Fruit fly (Drosophila melanogaster): Measurements from ENCODE around the gene CG45060.

The CG45060 gene

DNA sequence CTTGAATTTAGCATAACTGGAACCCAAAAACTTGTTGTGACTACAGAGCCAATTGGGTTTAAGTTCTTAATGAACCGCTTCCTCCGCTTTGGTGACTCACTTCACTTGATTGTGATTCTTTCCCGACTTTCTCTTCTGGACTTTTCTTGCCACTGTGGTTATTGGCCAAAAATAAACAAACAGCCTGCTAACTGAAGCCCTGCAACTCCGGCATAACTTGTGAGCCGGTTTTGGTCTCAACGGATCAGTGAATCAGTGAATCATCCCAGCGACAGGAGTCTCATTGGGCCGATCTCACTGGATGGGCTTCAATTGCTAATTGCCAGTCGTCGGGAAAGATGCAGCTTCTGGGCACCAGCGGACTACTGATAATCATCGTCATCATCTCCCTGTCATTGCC, 14.5 kb upstream of the CG45060 start:
- TF ChIP-seq CG11762 (GFP tag; optimal IDR thresholded peaks at IDR 0.05; ENCODE audit: insufficient read depth): no peak
- TF ChIP-seq CG10669 (GFP tag; optimal IDR thresholded peaks at IDR 0.05): no peak
- peak; percentile 32 for TF ChIP-seq CG6854 (GFP tag; optimal IDR thresholded peaks at IDR 0.05)
- TF ChIP-seq CG8119 (GFP tag; IDR thresholded peaks at IDR 0.05): no peak
- no peak for TF ChIP-seq CG10631 (GFP tag; optimal IDR thresholded peaks at IDR 0.05)
- no peak for TF ChIP-seq Ets96B (tag; optimal IDR thresholded peaks at IDR 0.05)
- TF ChIP-seq CG6276 (GFP tag; optimal IDR thresholded peaks at IDR 0.05): no peak
- TF ChIP-seq Blimp-1 (GFP tag; optimal IDR thresholded peaks at IDR 0.05): peak; percentile 63
- TF ChIP-seq Sox15 (GFP tag; optimal IDR thresholded peaks at IDR 0.05): no peak
- peak; percentile 53 for TF ChIP-seq svp (GFP tag)
- no peak for TF ChIP-seq Lpt (GFP tag; optimal IDR thresholded peaks at IDR 0.05)
- no peak for TF ChIP-seq CG11294 (GFP tag; IDR thresholded peaks at IDR 0.05)

- TF ChIP-seq fd59A (GFP tag; optimal IDR thresholded peaks at IDR 0.05) (no peak), CG9139 (GFP tag; optimal IDR thresholded peaks at IDR 0.05) (no peak), Blimp-1 (GFP tag; optimal IDR thresholded peaks at IDR 0.05) (no peak), CG8632 (GFP tag; optimal IDR thresholded peaks at IDR 0.05) (no peak), Eip93F (GFP tag; optimal IDR thresholded peaks at IDR 0.05) (no peak), cyc (GFP tag; optimal IDR thresholded peaks at IDR 0.05) (no peak), CG8119 (GFP tag; IDR thresholded peaks at IDR 0.05) (no peak), CG32006 (GFP tag; optimal IDR thresholded peaks at IDR 0.05) (no peak), lz (GFP tag; optimal IDR thresholded peaks at IDR 0.05) (no peak), eg (GFP tag; IDR thresholded peaks at IDR 0.05) (0 out of 3 replicates have a peak, but pooled peaks have one; percentile 20), CG11902 (GFP tag; optimal IDR thresholded peaks at IDR 0.05) (no peak), acj6 (GFP tag; optimal IDR thresholded peaks at IDR 0.05) (no peak), Sox102F (GFP tag; optimal IDR thresholded peaks at IDR 0.05) (no peak), Hr39 (GFP tag; optimal IDR thresholded peaks at IDR 0.05) (no peak), achi (GFP tag; optimal IDR thresholded peaks at IDR 0.05) (no peak), pdm3 (GFP tag; optimal IDR thresholded peaks at IDR 0.05) (no peak), Smox (GFP tag; optimal IDR thresholded peaks at IDR 0.05) (no peak), CG31627 (GFP tag; optimal IDR thresholded peaks at IDR 0.05) (no peak), CG1621 (tag; optimal IDR thresholded peaks at IDR 0.05) (peak; percentile 24), Ets96B (tag; optimal IDR thresholded peaks at IDR 0.05) (no peak), CG34406 (GFP tag; optimal IDR thresholded peaks at IDR 0.05) (no peak), CG8319 (GFP tag; optimal IDR thresholded peaks at IDR 0.05) (no peak), CG6808 (GFP tag; optimal IDR thresholded peaks at IDR 0.05) (no peak), net (GFP tag; optimal IDR thresholded peaks at IDR 0.05) (no peak), CG10669 (GFP tag; optimal IDR thresholded peaks at IDR 0.05) (no peak), vri (GFP tag; optimal IDR thresholded peaks at IDR 0.05) (no peak), fd85E (GFP tag; optimal IDR thresholded peaks at IDR 0.05) (no peak), CG3919 (GFP tag; optimal IDR thresholded peaks at IDR 0.05) (peak; percentile 9), CG6276 (GFP tag; optimal IDR thresholded peaks at IDR 0.05) (no peak), CG15336 (GFP tag; IDR thresholded peaks at IDR 0.05) (peak; percentile 15; the same call in 1 of the 2 replicates), CG6792 (GFP tag; optimal IDR thresholded peaks at IDR 0.05) (no peak), CG3032 (tag; optimal IDR thresholded peaks at IDR 0.05) (no peak), ss (GFP tag; optimal IDR thresholded peaks at IDR 0.05) (no peak), spab (GFP tag; optimal IDR thresholded peaks at IDR 0.05) (no peak), OdsH (GFP tag; optimal IDR thresholded peaks at IDR 0.05) (no peak), Sox14 (GFP tag; optimal IDR thresholded peaks at IDR 0.05) (no peak), esn (GFP tag; optimal IDR thresholded peaks at IDR 0.05) (no peak), Ets21C (GFP tag; optimal IDR thresholded peaks at IDR 0.05) (no peak), Eip78C (GFP tag) (peak; percentile 73), CG6854 (GFP tag; optimal IDR thresholded peaks at IDR 0.05) (peak; percentile 1), CG11294 (GFP tag; IDR thresholded peaks at IDR 0.05) (no peak), Hr4 (GFP tag; optimal IDR thresholded peaks at IDR 0.05) (no peak), Hr38 (GFP tag; optimal IDR thresholded peaks at IDR 0.05) (no peak), CG11762 (GFP tag; optimal IDR thresholded peaks at IDR 0.05; ENCODE audit: insufficient read depth) (no peak), Eip75B (GFP tag; optimal IDR thresholded peaks at IDR 0.05) (no peak), Sox15 (GFP tag; optimal IDR thresholded peaks at IDR 0.05) (no peak), CG7368 (GFP tag; optimal IDR thresholded peaks at IDR 0.05) (no peak)
These were observed 13.4 kb upstream of the CG45060 start, which contains the start of gene CG9689 for dm6 chrX:9881746-9882145. CG9689 (plus strand) TSS chrX:9881953.

All from whole organism, prepupa.